Fruit fly (Drosophila melanogaster): ENCODE measurements around the gene Syn1.

Syn1 gene

DNA sequence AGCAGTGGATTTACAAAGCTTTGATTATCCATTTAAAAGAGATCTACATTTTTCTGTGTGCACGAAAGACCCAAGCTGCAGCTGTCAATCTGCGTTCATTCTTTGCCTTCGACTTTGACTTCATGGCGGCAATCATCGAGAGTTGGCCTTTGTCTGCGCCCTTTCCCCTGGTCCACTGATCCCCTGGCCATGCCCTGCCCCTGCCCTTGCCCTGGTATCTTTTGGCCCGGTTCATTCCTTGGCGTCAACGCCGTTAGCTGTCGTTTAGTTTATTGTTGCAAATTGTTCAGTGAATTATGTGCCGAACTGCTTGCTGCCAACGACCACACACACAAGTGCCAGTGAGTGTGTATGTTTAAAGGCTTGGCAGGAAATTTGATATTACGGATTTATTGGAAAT lies 69.4 kb downstream of the Syn1 start:
- no peak for TF ChIP-seq cyc (GFP tag; optimal IDR thresholded peaks at IDR 0.05)
- TF ChIP-seq Hr38 (GFP tag; optimal IDR thresholded peaks at IDR 0.05) = no peak
- TF ChIP-seq svp (GFP tag) = peak; percentile 40

DNA sequence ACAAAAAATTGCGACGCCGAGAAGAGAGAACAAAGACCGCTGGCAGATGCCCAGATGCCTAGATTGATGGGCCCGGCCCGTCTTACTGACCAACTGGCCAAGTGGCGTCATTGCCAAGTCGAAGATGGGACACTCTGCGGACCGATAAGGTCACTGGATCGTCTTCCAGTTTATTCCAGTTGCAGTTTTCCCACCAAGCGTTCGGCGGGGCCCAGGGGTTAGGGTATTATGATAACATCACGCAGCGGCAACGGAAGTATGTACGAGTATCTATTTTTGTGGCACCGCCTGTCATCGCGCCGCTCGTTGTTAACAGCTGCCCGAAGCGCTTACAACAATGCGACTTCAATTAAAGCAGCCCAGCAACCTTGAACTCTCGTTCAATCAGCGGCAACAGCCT lies 70.3 kb downstream of the Syn1 start:
- no peak for TF ChIP-seq spab (GFP tag; optimal IDR thresholded peaks at IDR 0.05)
- no peak for TF ChIP-seq acj6 (GFP tag; optimal IDR thresholded peaks at IDR 0.05)
- TF ChIP-seq esn (GFP tag; optimal IDR thresholded peaks at IDR 0.05) = no peak
- TF ChIP-seq CG6163 (GFP tag; IDR thresholded peaks at IDR 0.05) = 0 out of 3 replicates have a peak, but pooled peaks have one; percentile 12
- TF ChIP-seq Eip78C (GFP tag) = no peak
- no peak for TF ChIP-seq Sox15 (GFP tag; optimal IDR thresholded peaks at IDR 0.05)
- TF ChIP-seq ss (GFP tag; optimal IDR thresholded peaks at IDR 0.05) = no peak

All from whole organism, prepupa.